Worm (Caenorhabditis elegans): Measurements from ENCODE around the gene T04H1.13.

- TF ChIP-seq nhr-2 (tag; optimal IDR thresholded peaks at IDR 0.05) (no peak), mep-1 (tag; optimal IDR thresholded peaks at IDR 0.05) (no peak), sptf-1 (tag; optimal IDR thresholded peaks at IDR 0.05) (no peak), nhr-76 (tag; optimal IDR thresholded peaks at IDR 0.05) (no peak), pha-4 (tag; optimal IDR thresholded peaks at IDR 0.05) (no peak), elt-3 (tag; optimal IDR thresholded peaks at IDR 0.05) (no peak), bed-3 (GFP tag; optimal IDR thresholded peaks at IDR 0.05) (no peak), nhr-237 (tag; optimal IDR thresholded peaks at IDR 0.05) (no peak)
Measured at ce11 chrV:12195845-12196244, 49.0 kb downstream of the T04H1.13 start, which contains the start of gene ZK836.3.

Measured in whole organism, mixed stage, embryonic.